Worm (Caenorhabditis elegans) whole organism, L3 larva: Measurements from ENCODE around the gene hrpk-2.

ENCODE experiments used
- R02D3.7 ChIP-seq: fragments of 150-350 bp; optimal IDR thresholded peaks from 2 replicates; lab custom pipeline; 2014; ENCODE audit warnings: missing biosample characterization, missing genetic modification characterization
- ZK546.5 ChIP-seq: sonication (generic microtip); optimal IDR thresholded peaks from 2 replicates; lab custom pipeline; 2017; ENCODE audit warnings: missing biosample characterization, missing genetic modification characterization
- aly-2 ChIP-seq: fragments of 150-350 bp; optimal IDR thresholded peaks from 2 replicates; lab custom pipeline; 2014; ENCODE audit warnings: missing biosample characterization, missing genetic modification characterization
- ama-1 ChIP-seq: fragments of 150-350 bp; optimal IDR thresholded peaks from 2 replicates; lab custom pipeline; 2018
- ceh-9 ChIP-seq: sonication (generic microtip); optimal IDR thresholded peaks from 2 replicates; lab custom pipeline; 2018; ENCODE audit warnings: missing biosample characterization, missing genetic modification characterization
- daf-12 ChIP-seq: fragments of 150-350 bp; optimal IDR thresholded peaks from 2 replicates; lab custom pipeline; 2014; ENCODE audit warnings: missing biosample characterization, missing genetic modification reagents, missing genetic modification characterization
- egl-27 ChIP-seq: sonication (generic microtip); optimal IDR thresholded peaks from 4 replicates; lab custom pipeline; 2017; ENCODE audit warnings: missing biosample characterization, missing genetic modification reagents, missing genetic modification characterization
- egl-5 ChIP-seq: fragments of 150-350 bp; optimal IDR thresholded peaks from 2 replicates; lab custom pipeline; 2017; ENCODE audit warnings: missing biosample characterization, missing genetic modification reagents, missing genetic modification characterization, inconsistent platforms
- elt-1 ChIP-seq: fragments of 150-350 bp; optimal IDR thresholded peaks from 2 replicates; lab custom pipeline; 2014; ENCODE audit warnings: missing biosample characterization, missing genetic modification characterization
- elt-2 ChIP-seq: sonication (generic microtip); optimal IDR thresholded peaks from 2 replicates; lab custom pipeline; 2016; ENCODE audit warnings: missing genetic modification reagents, mild to moderate bottlenecking, missing genetic modification characterization, missing compliant biosample characterization
- fkh-2 ChIP-seq: fragments of 150-350 bp; optimal IDR thresholded peaks from 2 replicates; lab custom pipeline; 2014; ENCODE audit warnings: missing biosample characterization, missing genetic modification reagents, missing genetic modification characterization
- fos-1 ChIP-seq: fragments of 150-350 bp; optimal IDR thresholded peaks from 2 replicates; lab custom pipeline; 2014; ENCODE audit warnings: missing biosample characterization, missing genetic modification characterization
- hmg-11 ChIP-seq: sonication (generic microtip); optimal IDR thresholded peaks from 2 replicates; lab custom pipeline; 2016; ENCODE audit warnings: missing genetic modification characterization, missing compliant biosample characterization
- lin-15B ChIP-seq: fragments of 150-350 bp; optimal IDR thresholded peaks from 2 replicates; lab custom pipeline; 2014; ENCODE audit warnings: missing biosample characterization, missing genetic modification characterization
- lin-39 ChIP-seq: fragments of 150-350 bp; optimal IDR thresholded peaks from 2 replicates; lab custom pipeline; 2018; ENCODE audit warnings: missing biosample characterization, missing genetic modification reagents, missing genetic modification characterization
- lsy-12 ChIP-seq: sonication (generic microtip); optimal IDR thresholded peaks from 2 replicates; lab custom pipeline; 2016; ENCODE audit warnings: mild to moderate bottlenecking, missing genetic modification characterization, missing compliant biosample characterization
- mdl-1 ChIP-seq: fragments of 150-350 bp; optimal IDR thresholded peaks from 2 replicates; lab custom pipeline; 2014; ENCODE audit warnings: missing biosample characterization, missing genetic modification characterization
- mml-1 ChIP-seq: fragments of 150-350 bp; sonication (generic microtip); optimal IDR thresholded peaks from 3 replicates; lab custom pipeline; 2014; ENCODE audit warnings: missing biosample characterization, missing genetic modification characterization
- nfya-1 ChIP-seq: sonication (generic microtip); optimal IDR thresholded peaks from 2 replicates; lab custom pipeline; 2017; ENCODE audit warnings: missing genetic modification characterization, mild to moderate bottlenecking, missing compliant biosample characterization, antibody characterized with exemption, moderate library complexity; ENCODE audit not compliant: insufficient read depth
- nhr-28 ChIP-seq: fragments of 150-350 bp; optimal IDR thresholded peaks from 2 replicates; lab custom pipeline; 2014; ENCODE audit warnings: missing biosample characterization, missing genetic modification characterization
- nhr-67 ChIP-seq: fragments of 150-350 bp; optimal IDR thresholded peaks from 2 replicates; lab custom pipeline; 2014; ENCODE audit warnings: missing biosample characterization, missing genetic modification characterization
- nhr-76 ChIP-seq: fragments of 150-350 bp; sonication (generic microtip); optimal IDR thresholded peaks from 5 replicates; lab custom pipeline; 2014; ENCODE audit warnings: missing biosample characterization, missing genetic modification characterization
- pha-4 ChIP-seq: fragments of 150-350 bp; optimal IDR thresholded peaks from 2 replicates; lab custom pipeline; 2014; ENCODE audit warnings: missing biosample characterization, missing genetic modification reagents, missing genetic modification characterization
- pqm-1 ChIP-seq: fragments of 150-350 bp; optimal IDR thresholded peaks from 2 replicates; lab custom pipeline; 2017; ENCODE audit warnings: missing biosample characterization, missing genetic modification characterization, inconsistent platforms
- sea-2 ChIP-seq: fragments of 150-350 bp; sonication (generic microtip); optimal IDR thresholded peaks from 4 replicates; lab custom pipeline; 2014; ENCODE audit warnings: missing biosample characterization, missing genetic modification reagents, missing genetic modification characterization
- tbx-2 ChIP-seq: sonication (generic microtip); optimal IDR thresholded peaks from 2 replicates; lab custom pipeline; 2016; ENCODE audit warnings: mild to moderate bottlenecking, missing genetic modification characterization, missing compliant biosample characterization
- unc-39 ChIP-seq: sonication (generic microtip); optimal IDR thresholded peaks from 4 replicates; lab custom pipeline; 2017; ENCODE audit warnings: missing biosample characterization, missing genetic modification characterization
- zag-1 ChIP-seq: fragments of 150-350 bp; optimal IDR thresholded peaks from 2 replicates; lab custom pipeline; 2014; ENCODE audit warnings: missing biosample characterization, missing genetic modification characterization
- ztf-11 ChIP-seq: fragments of 150-350 bp; optimal IDR thresholded peaks from 2 replicates; lab custom pipeline; 2014; ENCODE audit warnings: missing biosample characterization, missing genetic modification characterization
- ztf-4 ChIP-seq: fragments of 150-350 bp; optimal IDR thresholded peaks from 2 replicates; lab custom pipeline; 2014; ENCODE audit warnings: missing biosample characterization, missing genetic modification characterization

hrpk-2 gene

DNA sequence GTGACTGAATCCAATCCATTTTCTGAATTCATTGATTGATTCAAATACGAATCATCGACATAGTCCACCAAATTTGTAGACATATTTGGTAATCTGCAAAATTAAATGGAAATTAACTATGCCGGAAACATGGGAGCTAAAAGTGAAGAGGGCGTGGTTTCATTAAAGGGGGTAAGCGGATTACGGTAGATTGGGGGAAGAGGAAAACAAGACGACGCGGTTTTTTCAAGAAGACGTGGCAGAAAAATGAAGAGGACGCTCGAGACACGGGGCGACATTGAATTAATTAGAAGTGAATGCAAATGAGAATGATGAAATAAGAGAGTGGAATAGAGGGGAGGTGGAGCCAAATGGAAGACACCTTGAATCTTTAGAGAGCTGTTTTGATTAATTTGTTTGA is 9.4 kb downstream of the hrpk-2 start, which contains the start of gene npr-17:
TSS of gene npr-17 (minus strand) at position 101 of the 400 bp plus-strand sequence.
- no peak for TF ChIP-seq egl-27 (tag; lab: Kevin White, UChicago)
- no peak for TF ChIP-seq sea-2 (GFP tag; lab: Kevin White, UChicago)
- no peak for TF ChIP-seq fkh-2 (tag; lab: Kevin White, UChicago)
- TF ChIP-seq zag-1 (tag; lab: Kevin White, UChicago): no peak
- no peak for TF ChIP-seq ZK546.5
- no peak for TF ChIP-seq nhr-67 (tag; lab: Kevin White, UChicago)
- no peak for TF ChIP-seq ztf-4 (tag; lab: Kevin White, UChicago)
- no peak for TF ChIP-seq elt-1 (tag; lab: Kevin White, UChicago)
- TF ChIP-seq R02D3.7 (tag; lab: Kevin White, UChicago): no peak
- TF ChIP-seq aly-2 (tag; lab: Kevin White, UChicago): no peak
- no peak for TF ChIP-seq mml-1 (tag; lab: Kevin White, UChicago)
- no peak for TF ChIP-seq daf-12

- TF ChIP-seq unc-39 (tag; lab: Kevin White, UChicago) (no peak), R02D3.7 (tag; lab: Kevin White, UChicago) (no peak), pqm-1 (tag; lab: Kevin White, UChicago) (no peak), elt-2 (no peak), zag-1 (tag; lab: Kevin White, UChicago) (no peak), ama-1 (lab: Kevin White, UChicago) (no peak), aly-2 (tag; lab: Kevin White, UChicago) (no peak)
These were observed 10.6 kb downstream of the hrpk-2 start for ce11 chrIII:7997447-7998046.

ce11 chrIII:8001557-8001956 is 14.6 kb downstream of the hrpk-2 start:
- TF ChIP-seq hmg-11 (no peak), mdl-1 (tag; lab: Kevin White, UChicago) (no peak), pqm-1 (tag; lab: Kevin White, UChicago) (no peak), ztf-11 (tag; lab: Kevin White, UChicago) (no peak), fos-1 (tag; lab: Kevin White, UChicago) (no peak), mml-1 (tag; lab: Kevin White, UChicago) (no peak), lin-39 (tag; lab: Kevin White, UChicago) (no peak)

ce11 chrIII:8004091-8004490 is 17.2 kb downstream of the hrpk-2 start, which contains the start of gene C06G4.6:
TSS of gene C06G4.6 (plus strand) at chrIII:8004391.
- no peak for TF ChIP-seq sea-2 (GFP tag; lab: Kevin White, UChicago)
- no peak for TF ChIP-seq nhr-28 (tag; lab: Kevin White, UChicago)
- no peak for TF ChIP-seq nhr-76 (tag; lab: Kevin White, UChicago)
- no peak for TF ChIP-seq ceh-9

- TF ChIP-seq fos-1 (tag; lab: Kevin White, UChicago): no peak
- TF ChIP-seq lin-15B (tag; lab: Kevin White, UChicago): peak; percentile 60
- peak; percentile 11 for TF ChIP-seq pha-4 (tag; lab: Kevin White, UChicago)
- no peak for TF ChIP-seq tbx-2 (tag; lab: Kevin White, UChicago)
- peak; percentile 36 for TF ChIP-seq hmg-11
- TF ChIP-seq elt-2: peak; percentile 19
- peak; percentile 37 for TF ChIP-seq egl-5 (tag; lab: Kevin White, UChicago)
- no peak for TF ChIP-seq mml-1 (tag; lab: Kevin White, UChicago)
- TF ChIP-seq lin-39 (tag; lab: Kevin White, UChicago): peak; percentile 59
- peak; percentile 46 for TF ChIP-seq nfya-1 (tag; lab: Kevin White, UChicago)
These were observed 22.8 kb downstream of the hrpk-2 start, which contains the start of gene cit-1.1 for ce11 chrIII:8009769-8010168. TSS of gene cit-1.1 (minus strand) at chrIII:8009821.

DNA sequence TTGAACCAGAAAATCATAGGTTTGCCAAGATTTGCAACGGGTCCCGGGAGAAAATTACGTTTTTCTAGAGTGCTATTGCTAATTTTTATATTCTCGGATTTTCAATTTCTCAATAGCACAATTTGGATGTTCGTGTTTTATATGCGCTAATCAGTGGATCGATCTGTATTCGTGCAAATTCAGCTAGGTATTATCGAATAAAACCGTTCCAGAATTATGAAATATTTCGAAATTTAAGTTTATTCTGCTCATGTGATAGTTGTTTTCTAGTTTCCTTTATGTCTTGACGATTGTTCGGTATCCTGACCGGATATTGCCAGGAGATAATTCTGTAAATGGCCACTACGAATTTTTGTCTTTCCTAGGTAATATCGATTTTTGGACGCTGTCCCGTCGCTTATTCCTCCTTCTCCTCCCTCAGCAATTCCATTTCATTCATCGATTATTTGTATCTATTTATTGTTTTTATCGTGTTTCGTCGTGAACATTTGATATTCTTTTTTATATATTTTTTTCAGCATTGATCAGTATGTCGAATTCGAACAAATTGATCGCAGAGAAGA is 23.4 kb downstream of the hrpk-2 start, which contains the start of gene cit-1.2:
TSS of gene cit-1.2 (plus strand) at position 513 of the 563 bp plus-strand sequence.
- TF ChIP-seq nfya-1 (tag; lab: Kevin White, UChicago) (no peak), mdl-1 (tag; lab: Kevin White, UChicago) (no peak), nhr-67 (tag; lab: Kevin White, UChicago) (no peak), ztf-4 (tag; lab: Kevin White, UChicago) (no peak), lsy-12 (tag; lab: Kevin White, UChicago) (no peak), lin-15B (tag; lab: Kevin White, UChicago) (no peak), fos-1 (tag; lab: Kevin White, UChicago) (no peak)
